Worm (Caenorhabditis elegans): ENCODE results near the gene gmpr-1.

Gene gmpr-1

DNA sequence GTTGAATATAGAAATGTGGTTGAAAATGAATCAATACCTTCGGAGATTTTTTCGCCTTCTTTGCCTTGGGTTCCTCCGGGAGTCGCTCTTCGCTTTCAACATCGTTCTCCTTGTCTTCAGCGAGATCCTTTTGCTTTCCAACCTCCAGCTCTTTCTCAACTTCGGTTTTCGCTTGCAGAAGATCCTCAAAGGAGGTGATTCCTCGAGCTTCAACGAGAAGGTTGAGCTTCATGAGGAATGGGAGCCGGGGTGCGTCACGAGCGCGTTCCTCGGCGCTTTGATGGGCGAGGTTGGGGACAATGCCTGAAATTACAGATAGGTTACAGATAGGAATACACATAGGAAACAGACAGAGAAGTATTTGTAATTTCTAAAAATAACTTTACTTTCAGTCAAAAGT lies 27.7 kb upstream of the gmpr-1 start:
- no peak for TF ChIP-seq sma-9 (GFP tag; optimal IDR thresholded peaks at IDR 0.05)
- no peak for TF ChIP-seq sma-9 (tag; optimal IDR thresholded peaks at IDR 0.05)
- no peak for TF ChIP-seq lin-13 (GFP tag; optimal IDR thresholded peaks at IDR 0.05)
- no peak for TF ChIP-seq mab-5 (tag; optimal IDR thresholded peaks at IDR 0.05)
- no peak for TF ChIP-seq ama-1 (optimal IDR thresholded peaks at IDR 0.05)
- TF ChIP-seq elt-1 (tag; optimal IDR thresholded peaks at IDR 0.05): no peak
- TF ChIP-seq skn-1 (tag; optimal IDR thresholded peaks at IDR 0.05): no peak
- TF ChIP-seq gmeb-1 (tag; optimal IDR thresholded peaks at IDR 0.05): no peak
- TF ChIP-seq fos-1 (tag; optimal IDR thresholded peaks at IDR 0.05): no peak
- TF ChIP-seq unc-62 (GFP tag; optimal IDR thresholded peaks at IDR 0.05): no peak
- TF ChIP-seq zag-1 (tag; optimal IDR thresholded peaks at IDR 0.05): no peak
- no peak for TF ChIP-seq ZK546.5 (tag; optimal IDR thresholded peaks at IDR 0.05)
- TF ChIP-seq nhr-6 (tag; optimal IDR thresholded peaks at IDR 0.05): no peak
- TF ChIP-seq blmp-1 (tag; optimal IDR thresholded peaks at IDR 0.05; ENCODE audit: insufficient read depth): no peak
- TF ChIP-seq ceh-82 (tag; optimal IDR thresholded peaks at IDR 0.05): no peak
- TF ChIP-seq egl-27 (tag; optimal IDR thresholded peaks at IDR 0.05): no peak
- no peak for TF ChIP-seq unc-55 (GFP tag; optimal IDR thresholded peaks at IDR 0.05)
- TF ChIP-seq nhr-10 (tag; optimal IDR thresholded peaks at IDR 0.05): no peak
- no peak for TF ChIP-seq nhr-25 (tag; optimal IDR thresholded peaks at IDR 0.05)
- no peak for TF ChIP-seq ztf-4 (tag; optimal IDR thresholded peaks at IDR 0.05)
- no peak for TF ChIP-seq Y55F3AM.14 (GFP tag; optimal IDR thresholded peaks at IDR 0.05)

DNA sequence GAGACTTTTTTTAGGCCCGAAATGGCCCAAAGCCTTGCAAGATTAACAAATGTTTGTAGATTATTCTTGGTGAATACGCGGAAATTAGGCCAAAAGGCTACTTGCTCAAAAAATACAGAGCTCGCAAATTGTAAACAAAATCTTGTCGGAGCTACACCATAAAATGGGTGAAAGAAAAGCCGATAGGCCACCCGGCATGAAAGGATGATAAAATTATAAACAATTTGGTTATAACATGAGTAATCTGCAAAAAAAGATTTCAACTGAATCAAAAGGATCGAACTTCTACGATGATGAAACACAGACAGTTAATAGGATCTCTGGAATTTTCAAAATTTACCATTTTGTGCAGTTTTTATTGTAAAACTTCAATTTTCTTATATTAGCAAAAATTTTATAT lies 26.9 kb upstream of the gmpr-1 start:
- TF ChIP-seq R02D3.7 (tag; optimal IDR thresholded peaks at IDR 0.05) (no peak), C34F6.9 (tag; optimal IDR thresholded peaks at IDR 0.05) (no peak)

DNA sequence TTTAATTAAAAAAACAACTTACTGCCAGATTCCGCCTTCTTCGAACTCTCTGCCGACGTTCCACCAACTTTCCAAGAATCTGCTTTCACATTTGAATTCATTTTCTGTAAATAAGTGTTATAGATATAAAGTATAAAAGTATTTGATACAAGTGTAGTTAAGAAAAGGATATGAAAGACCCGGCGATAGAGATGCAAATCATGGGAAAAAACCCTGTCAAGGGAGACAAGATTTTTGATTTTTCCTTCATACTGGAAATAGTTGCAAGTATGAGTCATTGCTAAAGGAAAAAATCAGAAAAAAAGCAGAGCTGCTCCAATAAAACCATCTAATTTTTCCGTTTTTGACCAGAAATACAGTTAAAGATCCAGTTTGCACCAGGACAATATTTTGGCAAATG lies 25.1 kb upstream of the gmpr-1 start, which contains the start of gene F13A2.3:
TSS of gene F13A2.3 (minus strand) at position 101 of the 400 bp plus-strand sequence.
- TF ChIP-seq mab-5 (tag; optimal IDR thresholded peaks at IDR 0.05): no peak
- TF ChIP-seq elt-1 (tag; optimal IDR thresholded peaks at IDR 0.05): no peak
- no peak for TF ChIP-seq nhr-6 (tag; optimal IDR thresholded peaks at IDR 0.05)
- no peak for TF ChIP-seq nhr-237 (tag; optimal IDR thresholded peaks at IDR 0.05)
- no peak for TF ChIP-seq nhr-12 (tag; optimal IDR thresholded peaks at IDR 0.05)
- TF ChIP-seq nhr-21 (tag; optimal IDR thresholded peaks at IDR 0.05): no peak
- no peak for TF ChIP-seq F13H6.1 (tag; optimal IDR thresholded peaks at IDR 0.05)
- no peak for TF ChIP-seq peb-1 (tag; optimal IDR thresholded peaks at IDR 0.05)
- no peak for TF ChIP-seq snpc-4 (tag; optimal IDR thresholded peaks at IDR 0.05)
- TF ChIP-seq unc-39 (tag; optimal IDR thresholded peaks at IDR 0.05): no peak
- TF ChIP-seq unc-55 (GFP tag; optimal IDR thresholded peaks at IDR 0.05): no peak
- TF ChIP-seq nhr-129 (tag; optimal IDR thresholded peaks at IDR 0.05): no peak
- TF ChIP-seq sma-3 (GFP tag; optimal IDR thresholded peaks at IDR 0.05): no peak
- TF ChIP-seq alr-1 (tag; optimal IDR thresholded peaks at IDR 0.05): no peak
- no peak for TF ChIP-seq R02D3.7 (tag; optimal IDR thresholded peaks at IDR 0.05)
- no peak for TF ChIP-seq ama-1 (optimal IDR thresholded peaks at IDR 0.05)
- TF ChIP-seq elt-3 (tag; optimal IDR thresholded peaks at IDR 0.05): no peak
- no peak for TF ChIP-seq zag-1 (tag; optimal IDR thresholded peaks at IDR 0.05)
- no peak for TF ChIP-seq sem-4 (tag; optimal IDR thresholded peaks at IDR 0.05)

DNA sequence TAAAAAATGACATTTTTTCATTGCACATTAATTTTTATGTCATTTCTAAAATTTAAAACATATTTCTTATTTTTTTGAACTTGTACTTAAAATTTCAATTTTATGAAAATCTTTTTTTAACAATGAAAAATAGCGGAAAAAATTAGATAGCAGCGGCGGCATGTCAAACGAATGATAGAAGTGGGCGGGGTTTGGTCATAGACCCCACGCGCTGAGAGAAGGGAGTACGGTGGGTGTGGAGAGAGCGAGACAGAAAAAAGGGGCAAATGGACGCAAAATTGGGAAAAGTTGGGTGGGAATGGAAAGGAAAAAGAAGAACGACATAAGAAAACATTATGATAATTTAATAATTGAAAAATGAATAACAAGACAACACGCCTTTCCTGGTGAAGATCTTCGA lies 16.7 kb upstream of the gmpr-1 start:
- TF ChIP-seq lin-39 (tag; optimal IDR thresholded peaks at IDR 0.05) (no peak), nhr-237 (tag; optimal IDR thresholded peaks at IDR 0.05) (no peak), lin-13 (GFP tag; optimal IDR thresholded peaks at IDR 0.05) (no peak), skn-1 (tag; optimal IDR thresholded peaks at IDR 0.05) (no peak), ZK546.5 (tag; optimal IDR thresholded peaks at IDR 0.05) (no peak), unc-39 (tag; optimal IDR thresholded peaks at IDR 0.05) (no peak), nhr-10 (tag; optimal IDR thresholded peaks at IDR 0.05) (no peak), ztf-4 (tag; optimal IDR thresholded peaks at IDR 0.05) (no peak), gmeb-1 (tag; optimal IDR thresholded peaks at IDR 0.05) (no peak), ztf-11 (tag; optimal IDR thresholded peaks at IDR 0.05) (no peak), elt-1 (tag; optimal IDR thresholded peaks at IDR 0.05) (no peak), nhr-77 (tag; optimal IDR thresholded peaks at IDR 0.05) (no peak), fos-1 (tag; optimal IDR thresholded peaks at IDR 0.05) (no peak), ztf-1 (GFP tag; conservative IDR thresholded peaks at IDR 0.05) (no peak), ceh-82 (tag; optimal IDR thresholded peaks at IDR 0.05) (no peak), unc-55 (GFP tag; optimal IDR thresholded peaks at IDR 0.05) (no peak)
